Worm (Caenorhabditis elegans) whole organism, L3 larva: ENCODE results near the gene srh-15.

Experiments
- R02D3.7 ChIP-seq: fragments of 150-350 bp; optimal IDR thresholded peaks from 2 replicates; lab custom pipeline; 2014; ENCODE audit warnings: missing biosample characterization, missing genetic modification characterization
- ZK546.5 ChIP-seq: sonication (generic microtip); optimal IDR thresholded peaks from 2 replicates; lab custom pipeline; 2017; ENCODE audit warnings: missing biosample characterization, missing genetic modification characterization
- aly-2 ChIP-seq: fragments of 150-350 bp; optimal IDR thresholded peaks from 2 replicates; lab custom pipeline; 2014; ENCODE audit warnings: missing biosample characterization, missing genetic modification characterization
- ama-1 ChIP-seq: fragments of 150-350 bp; optimal IDR thresholded peaks from 2 replicates; lab custom pipeline; 2018
- ceh-28 ChIP-seq: fragments of 150-350 bp; optimal IDR thresholded peaks from 2 replicates; lab custom pipeline; 2014; ENCODE audit warnings: missing biosample characterization, missing genetic modification reagents, missing genetic modification characterization
- ceh-82 ChIP-seq: fragments of 150-350 bp; optimal IDR thresholded peaks from 2 replicates; lab custom pipeline; 2014; ENCODE audit warnings: missing biosample characterization, missing genetic modification characterization
- ceh-9 ChIP-seq: sonication (generic microtip); optimal IDR thresholded peaks from 2 replicates; lab custom pipeline; 2018; ENCODE audit warnings: missing biosample characterization, missing genetic modification characterization
- daf-12 ChIP-seq: fragments of 150-350 bp; optimal IDR thresholded peaks from 2 replicates; lab custom pipeline; 2014; ENCODE audit warnings: missing biosample characterization, missing genetic modification reagents, missing genetic modification characterization
- egl-27 ChIP-seq: sonication (generic microtip); optimal IDR thresholded peaks from 4 replicates; lab custom pipeline; 2017; ENCODE audit warnings: missing biosample characterization, missing genetic modification reagents, missing genetic modification characterization
- elt-1 ChIP-seq: fragments of 150-350 bp; optimal IDR thresholded peaks from 2 replicates; lab custom pipeline; 2014; ENCODE audit warnings: missing biosample characterization, missing genetic modification characterization
- elt-2 ChIP-seq: sonication (generic microtip); optimal IDR thresholded peaks from 2 replicates; lab custom pipeline; 2016; ENCODE audit warnings: missing genetic modification reagents, mild to moderate bottlenecking, missing genetic modification characterization, missing compliant biosample characterization
- elt-3 ChIP-seq, 3 experiments: fragments of 150-350 bp in 1 of 3; sonication (generic microtip) in 2 of 3; optimal IDR thresholded peaks; 2 replicates in 2 of 3; 4 replicates in 1 of 3; lab custom pipeline; 2014 to 2017; ENCODE audit warnings: missing biosample characterization in 3 of 3, missing genetic modification characterization in 3 of 3
- eor-1 ChIP-seq, 2 experiments: fragments of 150-350 bp; optimal IDR thresholded peaks; 2 replicates each; lab custom pipeline; 2014 to 2018; ENCODE audit warnings: missing biosample characterization in 2 of 2, missing genetic modification characterization in 2 of 2
- fkh-10 ChIP-seq: sonication (generic microtip); optimal IDR thresholded peaks from 2 replicates; lab custom pipeline; 2017; ENCODE audit warnings: missing biosample characterization, missing genetic modification reagents, missing genetic modification characterization
- fkh-2 ChIP-seq: fragments of 150-350 bp; optimal IDR thresholded peaks from 2 replicates; lab custom pipeline; 2014; ENCODE audit warnings: missing biosample characterization, missing genetic modification reagents, missing genetic modification characterization
- hmg-11 ChIP-seq: sonication (generic microtip); optimal IDR thresholded peaks from 2 replicates; lab custom pipeline; 2016; ENCODE audit warnings: missing genetic modification characterization, missing compliant biosample characterization
- jun-1 ChIP-seq: fragments of 150-350 bp; optimal IDR thresholded peaks from 2 replicates; lab custom pipeline; 2014; ENCODE audit warnings: missing biosample characterization, missing genetic modification reagents, missing genetic modification characterization
- lin-15B ChIP-seq: fragments of 150-350 bp; optimal IDR thresholded peaks from 2 replicates; lab custom pipeline; 2014; ENCODE audit warnings: missing biosample characterization, missing genetic modification characterization
- lin-39 ChIP-seq: fragments of 150-350 bp; optimal IDR thresholded peaks from 2 replicates; lab custom pipeline; 2018; ENCODE audit warnings: missing biosample characterization, missing genetic modification reagents, missing genetic modification characterization
- lsy-12 ChIP-seq: sonication (generic microtip); optimal IDR thresholded peaks from 2 replicates; lab custom pipeline; 2016; ENCODE audit warnings: mild to moderate bottlenecking, missing genetic modification characterization, missing compliant biosample characterization
- mml-1 ChIP-seq: fragments of 150-350 bp; sonication (generic microtip); optimal IDR thresholded peaks from 3 replicates; lab custom pipeline; 2014; ENCODE audit warnings: missing biosample characterization, missing genetic modification characterization
- nfya-1 ChIP-seq: sonication (generic microtip); optimal IDR thresholded peaks from 2 replicates; lab custom pipeline; 2017; ENCODE audit warnings: missing genetic modification characterization, mild to moderate bottlenecking, missing compliant biosample characterization, antibody characterized with exemption, moderate library complexity; ENCODE audit not compliant: insufficient read depth
- nhr-23 ChIP-seq: fragments of 150-350 bp; optimal IDR thresholded peaks from 2 replicates; lab custom pipeline; 2014; ENCODE audit warnings: missing biosample characterization, missing genetic modification reagents, missing genetic modification characterization
- nhr-25 ChIP-seq: sonication (generic microtip); optimal IDR thresholded peaks from 2 replicates; lab custom pipeline; 2017; ENCODE audit warnings: missing biosample characterization, missing genetic modification characterization
- nhr-43 ChIP-seq: sonication (generic microtip); optimal IDR thresholded peaks from 2 replicates; lab custom pipeline; 2016; ENCODE audit warnings: mild to moderate bottlenecking, missing genetic modification characterization, missing compliant biosample characterization; ENCODE audit not compliant: poor library complexity, severe bottlenecking
- nhr-67 ChIP-seq: fragments of 150-350 bp; optimal IDR thresholded peaks from 2 replicates; lab custom pipeline; 2014; ENCODE audit warnings: missing biosample characterization, missing genetic modification characterization
- nhr-76 ChIP-seq: fragments of 150-350 bp; sonication (generic microtip); optimal IDR thresholded peaks from 5 replicates; lab custom pipeline; 2014; ENCODE audit warnings: missing biosample characterization, missing genetic modification characterization
- nhr-77 ChIP-seq: fragments of 150-350 bp; optimal IDR thresholded peaks from 2 replicates; lab custom pipeline; 2014; ENCODE audit warnings: missing biosample characterization, missing genetic modification characterization
- pha-4 ChIP-seq: fragments of 150-350 bp; optimal IDR thresholded peaks from 2 replicates; lab custom pipeline; 2014; ENCODE audit warnings: missing biosample characterization, missing genetic modification reagents, missing genetic modification characterization
- pqm-1 ChIP-seq: fragments of 150-350 bp; optimal IDR thresholded peaks from 2 replicates; lab custom pipeline; 2017; ENCODE audit warnings: missing biosample characterization, missing genetic modification characterization, inconsistent platforms
- sea-2 ChIP-seq: fragments of 150-350 bp; sonication (generic microtip); optimal IDR thresholded peaks from 4 replicates; lab custom pipeline; 2014; ENCODE audit warnings: missing biosample characterization, missing genetic modification reagents, missing genetic modification characterization
- skn-1 ChIP-seq: fragments of 150-350 bp; optimal IDR thresholded peaks from 2 replicates; lab custom pipeline; 2014; ENCODE audit warnings: missing biosample characterization, missing genetic modification characterization
- snpc-4 ChIP-seq: fragments of 150-350 bp; optimal IDR thresholded peaks from 2 replicates; lab custom pipeline; 2014; ENCODE audit warnings: missing biosample characterization, missing genetic modification characterization
- unc-39 ChIP-seq: sonication (generic microtip); optimal IDR thresholded peaks from 4 replicates; lab custom pipeline; 2017; ENCODE audit warnings: missing biosample characterization, missing genetic modification characterization
- unc-62 ChIP-seq: fragments of 150-350 bp; sonication (generic microtip); optimal IDR thresholded peaks from 4 replicates; lab custom pipeline; 2014; ENCODE audit warnings: missing biosample characterization, missing genetic modification reagents, missing genetic modification characterization
- zag-1 ChIP-seq: fragments of 150-350 bp; optimal IDR thresholded peaks from 2 replicates; lab custom pipeline; 2014; ENCODE audit warnings: missing biosample characterization, missing genetic modification characterization
- ztf-11 ChIP-seq: fragments of 150-350 bp; optimal IDR thresholded peaks from 2 replicates; lab custom pipeline; 2014; ENCODE audit warnings: missing biosample characterization, missing genetic modification characterization

The srh-15 gene

ce11 chrV:13366488-13366887, 45.7 kb downstream of the srh-15 start:
- TF ChIP-seq snpc-4 (tag; lab: Kevin White, UChicago) (no peak), fkh-10 (GFP tag; lab: Kevin White, UChicago) (peak; percentile 56), sea-2 (GFP tag; lab: Kevin White, UChicago) (no peak), ZK546.5 (tag; lab: Kevin White, UChicago) (no peak), lin-15B (tag; lab: Kevin White, UChicago) (no peak), nhr-43 (tag; lab: Kevin White, UChicago) (no peak)

DNA sequence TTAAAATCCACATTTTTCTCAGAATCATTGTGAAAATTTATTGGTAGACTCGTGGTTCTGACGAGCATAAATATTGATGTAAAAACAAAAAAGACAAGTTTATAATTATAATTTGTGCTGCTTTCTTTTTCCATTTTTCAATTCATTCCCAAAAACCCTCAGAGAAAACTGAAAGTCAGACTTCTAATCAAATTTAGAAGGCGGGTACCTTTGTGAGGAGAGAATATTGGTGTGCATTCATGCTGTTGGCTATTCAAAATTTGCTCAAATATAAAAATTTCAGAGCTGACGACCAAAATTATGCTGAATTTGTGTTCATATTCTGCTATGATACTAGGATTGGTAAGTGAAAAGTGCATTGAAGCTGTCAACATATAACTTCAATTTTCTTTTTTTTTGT, 46.2 kb downstream of the srh-15 start, which contains the start of gene srx-125:
Gene srx-125 (plus strand): TSS at position 301 of the 400 bp plus-strand sequence.
- TF ChIP-seq fkh-10 (GFP tag; lab: Kevin White, UChicago) (no peak), egl-27 (tag; lab: Kevin White, UChicago) (no peak), fkh-2 (tag; lab: Kevin White, UChicago) (no peak), nhr-43 (tag; lab: Kevin White, UChicago) (no peak), daf-12 (tag; lab: Kevin White, UChicago) (no peak), lin-39 (no peak), lsy-12 (tag; lab: Kevin White, UChicago) (no peak), nhr-25 (no peak), R02D3.7 (tag; lab: Kevin White, UChicago) (no peak), nhr-76 (tag; lab: Kevin White, UChicago) (no peak)

DNA sequence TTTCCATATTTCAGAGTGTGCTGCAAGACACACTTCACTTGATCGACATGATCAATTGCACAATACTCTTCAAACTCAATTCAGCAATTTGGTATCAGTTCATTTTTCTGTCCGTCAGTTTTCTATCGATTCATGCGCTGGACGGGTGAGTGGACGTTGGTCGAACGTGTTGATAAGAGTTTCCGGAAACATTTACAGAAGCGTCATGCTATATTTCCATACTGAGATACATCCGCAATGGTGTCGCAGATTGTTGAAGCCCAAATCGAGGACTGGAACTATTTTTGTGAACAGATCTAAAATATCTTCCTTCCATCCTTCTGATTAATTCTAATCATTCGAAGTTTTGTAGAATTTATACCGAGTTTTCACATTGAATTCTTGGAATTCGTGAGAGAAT, 48.9 kb downstream of the srh-15 start:
- TF ChIP-seq snpc-4 (tag; lab: Kevin White, UChicago) (no peak), unc-39 (no peak), pha-4 (tag; lab: Kevin White, UChicago) (no peak), nhr-23 (tag; lab: Kevin White, UChicago) (no peak), ztf-11 (tag; lab: Kevin White, UChicago) (no peak), elt-2 (peak; percentile 83), nhr-43 (tag; lab: Kevin White, UChicago) (peak; percentile 28), skn-1 (tag; lab: Kevin White, UChicago) (no peak), pqm-1 (tag; lab: Kevin White, UChicago) (peak; percentile 79), zag-1 (tag; lab: Kevin White, UChicago) (no peak), elt-3 (tag; optimal IDR thresholded peaks at IDR 0.05; lab: Kevin White, UChicago) (no peak), ama-1 (lab: Kevin White, UChicago) (no peak), nhr-67 (tag; lab: Kevin White, UChicago) (no peak), ceh-9 (tag; lab: Kevin White, UChicago) (no peak), nhr-25 (no peak), R02D3.7 (tag; lab: Kevin White, UChicago) (no peak), aly-2 (tag; lab: Kevin White, UChicago) (no peak), mml-1 (tag; lab: Kevin White, UChicago) (no peak), hmg-11 (tag; lab: Kevin White, UChicago) (no peak), nhr-76 (tag; lab: Kevin White, UChicago) (no peak), lin-15B (tag; lab: Kevin White, UChicago) (no peak), nhr-77 (tag; lab: Kevin White, UChicago) (no peak), ceh-28 (no peak), lsy-12 (tag; lab: Kevin White, UChicago) (no peak), jun-1 (tag; lab: Kevin White, UChicago) (peak; percentile 73), elt-1 (tag; lab: Kevin White, UChicago) (no peak), unc-62 (GFP tag; lab: Kevin White, UChicago) (no peak), fkh-2 (tag; lab: Kevin White, UChicago) (no peak), lin-39 (no peak), eor-1 (tag; optimal IDR thresholded peaks at IDR 0.05; lab: Kevin White, UChicago) (no peak), nfya-1 (tag; lab: Kevin White, UChicago) (no peak), daf-12 (tag; lab: Kevin White, UChicago) (no peak), ceh-82 (tag; lab: Kevin White, UChicago) (no peak)
